Worm (Caenorhabditis elegans) whole organism, late embryonic: ENCODE data around the gene toca-2.

Experiments used
- C08G9.2 ChIP-seq: sonication (generic microtip); optimal IDR thresholded peaks from 2 replicates; lab custom pipeline; 2016; ENCODE audit warnings: mild to moderate bottlenecking, missing genetic modification characterization, moderate library complexity, missing compliant biosample characterization
- K02D7.2 ChIP-seq: sonication (generic microtip); optimal IDR thresholded peaks from 2 replicates; lab custom pipeline; 2017; ENCODE audit warnings: mild to moderate bottlenecking, missing genetic modification characterization, missing compliant biosample characterization
- K09A11.1 ChIP-seq: sonication (generic microtip); optimal IDR thresholded peaks from 2 replicates; lab custom pipeline; 2017; ENCODE audit warnings: antibody characterized with exemption, mild to moderate bottlenecking, missing genetic modification characterization, missing compliant biosample characterization; ENCODE audit not compliant: insufficient read depth
- Y22D7AL.16 ChIP-seq: sonication (generic microtip); optimal IDR thresholded peaks from 2 replicates; lab custom pipeline; 2016; ENCODE audit warnings: missing genetic modification characterization, missing compliant biosample characterization
- ama-1 ChIP-seq: fragments of 150-350 bp; optimal IDR thresholded peaks from 2 replicates; lab custom pipeline; 2014
- ceh-18 ChIP-seq: sonication (generic microtip); optimal IDR thresholded peaks from 2 replicates; lab custom pipeline; 2016; ENCODE audit warnings: missing genetic modification characterization, missing compliant biosample characterization
- ceh-19 ChIP-seq: fragments of 200-800 bp; sonication (Bioruptor generic); optimal IDR thresholded peaks from 2 replicates; lab custom pipeline; 2018; ENCODE audit warnings: mild to moderate bottlenecking, missing genetic modification characterization, missing compliant biosample characterization
- ceh-2 ChIP-seq: sonication (generic microtip); optimal IDR thresholded peaks from 2 replicates; lab custom pipeline; 2016; ENCODE audit warnings: missing genotype, missing genetic modification characterization, missing compliant biosample characterization
- ceh-31 ChIP-seq: sonication (generic microtip); optimal IDR thresholded peaks from 2 replicates; lab custom pipeline; 2016; ENCODE audit warnings: missing genetic modification characterization, missing compliant biosample characterization
- ceh-34 ChIP-seq: sonication (generic microtip); optimal IDR thresholded peaks from 2 replicates; lab custom pipeline; 2016; ENCODE audit warnings: mild to moderate bottlenecking, missing genetic modification characterization, missing compliant biosample characterization
- ceh-6 ChIP-seq: fragments of 200-800 bp; sonication (Bioruptor generic); optimal IDR thresholded peaks from 2 replicates; lab custom pipeline; 2018; ENCODE audit warnings: mild to moderate bottlenecking, missing genetic modification characterization, missing compliant biosample characterization
- ceh-9 ChIP-seq: sonication (generic microtip); optimal IDR thresholded peaks from 2 replicates; lab custom pipeline; 2016; ENCODE audit warnings: mild to moderate bottlenecking, missing genetic modification characterization, inconsistent platforms, missing compliant biosample characterization
- che-1 ChIP-seq: sonication (generic microtip); optimal IDR thresholded peaks from 2 replicates; lab custom pipeline; 2016; ENCODE audit warnings: mild to moderate bottlenecking, missing genetic modification characterization, missing compliant biosample characterization
- dmd-4 ChIP-seq: sonication (generic microtip); optimal IDR thresholded peaks from 2 replicates; lab custom pipeline; 2016; ENCODE audit warnings: borderline replicate concordance, missing genetic modification characterization, missing compliant biosample characterization
- dve-1 ChIP-seq: sonication (generic microtip); optimal IDR thresholded peaks from 2 replicates; lab custom pipeline; 2017; ENCODE audit warnings: antibody characterized with exemption, mild to moderate bottlenecking, missing genetic modification characterization, missing compliant biosample characterization
- ets-4 ChIP-seq: sonication (generic microtip); optimal IDR thresholded peaks from 2 replicates; lab custom pipeline; 2016; ENCODE audit warnings: missing genetic modification characterization, missing compliant biosample characterization
- fax-1 ChIP-seq: sonication (generic microtip); optimal IDR thresholded peaks from 2 replicates; lab custom pipeline; 2016; ENCODE audit warnings: missing genotype, missing genetic modification characterization, missing compliant biosample characterization
- fkh-6 ChIP-seq: sonication (generic microtip); optimal IDR thresholded peaks from 2 replicates; lab custom pipeline; 2016; ENCODE audit warnings: missing genetic modification characterization, missing compliant biosample characterization
- hlh-15 ChIP-seq: sonication (generic microtip); optimal IDR thresholded peaks from 2 replicates; lab custom pipeline; 2016; ENCODE audit warnings: missing genetic modification characterization, missing compliant biosample characterization
- hlh-30 ChIP-seq: sonication (generic microtip); optimal IDR thresholded peaks from 2 replicates; lab custom pipeline; 2017; ENCODE audit warnings: antibody characterized with exemption, missing genetic modification characterization, missing compliant biosample characterization; ENCODE audit not compliant: insufficient read depth
- hlh-6 ChIP-seq: sonication (generic microtip); optimal IDR thresholded peaks from 2 replicates; lab custom pipeline; 2016; ENCODE audit warnings: missing genotype, missing genetic modification characterization, missing compliant biosample characterization
- hlh-8 ChIP-seq: sonication (generic microtip); optimal IDR thresholded peaks from 2 replicates; lab custom pipeline; 2016; ENCODE audit warnings: missing genotype, missing genetic modification characterization, missing compliant biosample characterization
- lim-6 ChIP-seq: sonication (generic microtip); optimal IDR thresholded peaks from 2 replicates; lab custom pipeline; 2016; ENCODE audit warnings: missing genetic modification characterization, missing compliant biosample characterization
- lin-11 ChIP-seq: fragments of 200-800 bp; sonication (Bioruptor generic); optimal IDR thresholded peaks from 2 replicates; lab custom pipeline; 2018; ENCODE audit warnings: mild to moderate bottlenecking, missing genetic modification characterization, missing compliant biosample characterization
- madf-2 ChIP-seq: sonication (generic microtip); optimal IDR thresholded peaks from 2 replicates; lab custom pipeline; 2017; ENCODE audit warnings: missing genetic modification characterization, missing compliant biosample characterization
- mec-3 ChIP-seq: sonication (generic microtip); optimal IDR thresholded peaks from 2 replicates; lab custom pipeline; 2016; ENCODE audit warnings: borderline replicate concordance, missing genetic modification characterization, missing compliant biosample characterization
- nfya-1 ChIP-seq: sonication (generic microtip); optimal IDR thresholded peaks from 2 replicates; lab custom pipeline; 2017; ENCODE audit warnings: missing genetic modification characterization, mild to moderate bottlenecking, missing compliant biosample characterization, antibody characterized with exemption, moderate library complexity
- nhr-11 ChIP-seq: fragments of 150-350 bp; optimal IDR thresholded peaks from 2 replicates; lab custom pipeline; 2014; ENCODE audit warnings: missing biosample characterization, missing genetic modification characterization
- nhr-232 ChIP-seq: sonication (generic microtip); optimal IDR thresholded peaks from 2 replicates; lab custom pipeline; 2016; ENCODE audit warnings: missing genetic modification characterization, missing compliant biosample characterization
- npax-4 ChIP-seq: sonication (generic microtip); optimal IDR thresholded peaks from 2 replicates; lab custom pipeline; 2016; ENCODE audit warnings: missing genetic modification characterization, missing compliant biosample characterization
- odd-2 ChIP-seq: sonication (generic microtip); optimal IDR thresholded peaks from 2 replicates; lab custom pipeline; 2017; ENCODE audit warnings: antibody characterized with exemption, mild to moderate bottlenecking, missing genetic modification characterization, missing compliant biosample characterization
- pax-1 ChIP-seq: fragments of 150-350 bp; optimal IDR thresholded peaks from 2 replicates; lab custom pipeline; 2014; ENCODE audit warnings: missing biosample characterization, missing genetic modification characterization
- pha-2 ChIP-seq: sonication (generic microtip); optimal IDR thresholded peaks from 2 replicates; lab custom pipeline; 2017; ENCODE audit warnings: mild to moderate bottlenecking, missing genetic modification characterization, missing compliant biosample characterization
- pha-4 ChIP-seq: fragments of 150-350 bp; optimal IDR thresholded peaks from 2 replicates; lab custom pipeline; 2018; ENCODE audit warnings: missing biosample characterization, missing genetic modification reagents, missing genetic modification characterization
- pqm-1 ChIP-seq: sonication (generic microtip); optimal IDR thresholded peaks from 2 replicates; lab custom pipeline; 2016; ENCODE audit warnings: missing genetic modification characterization, missing compliant biosample characterization
- pros-1 ChIP-seq: fragments of 150-350 bp; optimal IDR thresholded peaks from 2 replicates; lab custom pipeline; 2014; ENCODE audit warnings: missing biosample characterization, missing genetic modification reagents, missing genetic modification characterization
- ref-2 ChIP-seq: sonication (generic microtip); optimal IDR thresholded peaks from 2 replicates; lab custom pipeline; 2016; ENCODE audit warnings: missing genetic modification characterization, missing compliant biosample characterization
- rnt-1 ChIP-seq: sonication (generic microtip); optimal IDR thresholded peaks from 2 replicates; lab custom pipeline; 2016; ENCODE audit warnings: missing genetic modification characterization, missing compliant biosample characterization
- sox-4 ChIP-seq: sonication (generic microtip); optimal IDR thresholded peaks from 2 replicates; lab custom pipeline; 2017; ENCODE audit warnings: mild to moderate bottlenecking, missing genetic modification characterization, inconsistent platforms, missing compliant biosample characterization
- tbx-2 ChIP-seq: sonication (generic microtip); optimal IDR thresholded peaks from 2 replicates; lab custom pipeline; 2016; ENCODE audit warnings: missing genetic modification characterization, missing compliant biosample characterization
- ttx-3 ChIP-seq: sonication (generic microtip); optimal IDR thresholded peaks from 2 replicates; lab custom pipeline; 2016; ENCODE audit warnings: missing genetic modification reagents, missing genetic modification characterization, missing compliant biosample characterization
- unc-3 ChIP-seq, 2 experiments: fragments of 200-800 bp in 1 of 2; sonication (Bioruptor generic) in 1 of 2; sonication (generic microtip) in 1 of 2; conservative IDR thresholded peaks in 1 of 2; optimal IDR thresholded peaks in 1 of 2; 2 replicates each; pipeline versions ENCODE4 v1.3.6 to Lab custom; 2016 to 2022; ENCODE audit warnings: missing compliant biosample characterization in 2 of 2, missing genetic modification characterization in 2 of 2, missing genetic modification reagents in 1 of 2
- unc-55 ChIP-seq: sonication (generic microtip); optimal IDR thresholded peaks from 2 replicates; lab custom pipeline; 2017; ENCODE audit warnings: missing biosample characterization, missing genetic modification reagents, missing genetic modification characterization
- zip-5 ChIP-seq: sonication (generic microtip); optimal IDR thresholded peaks from 2 replicates; lab custom pipeline; 2016; ENCODE audit warnings: missing genetic modification characterization, missing compliant biosample characterization

toca-2 gene

ce11 chrIII:13714950-13715349 lies 40.7 kb upstream of the toca-2 start:
- TF ChIP-seq hlh-15 = no peak
- no peak for TF ChIP-seq dve-1 (tag; lab: Kevin White, UChicago)
- TF ChIP-seq tbx-2 = no peak
- TF ChIP-seq pax-1 = no peak
- TF ChIP-seq ceh-9 (tag; lab: Kevin White, UChicago) = no peak
- TF ChIP-seq ref-2 (tag; lab: Kevin White, UChicago) = no peak
- TF ChIP-seq unc-3 (GFP tag; conservative IDR thresholded peaks at IDR 0.05; lab: Robert Waterston, UW) = no peak
- TF ChIP-seq unc-3 (tag; optimal IDR thresholded peaks at IDR 0.05; lab: Kevin White, UChicago) = no peak
- no peak for TF ChIP-seq hlh-6 (tag; lab: Kevin White, UChicago)
- no peak for TF ChIP-seq odd-2 (tag; lab: Kevin White, UChicago)
- TF ChIP-seq npax-4 (tag; lab: Kevin White, UChicago) = no peak
- no peak for TF ChIP-seq pqm-1 (tag; lab: Kevin White, UChicago)
- no peak for TF ChIP-seq fax-1 (tag; lab: Kevin White, UChicago)
- TF ChIP-seq zip-5 (tag; lab: Kevin White, UChicago) = no peak
- no peak for TF ChIP-seq hlh-8 (tag; lab: Kevin White, UChicago)
- TF ChIP-seq ceh-18 (tag; lab: Kevin White, UChicago) = no peak

ce11 chrIII:13716266-13716665 lies 39.4 kb upstream of the toca-2 start:
- TF ChIP-seq ceh-6 (GFP tag; lab: Kevin White, UChicago) (no peak), rnt-1 (tag; lab: Kevin White, UChicago) (no peak), K09A11.1 (tag; lab: Kevin White, UChicago) (no peak), nhr-11 (tag; lab: Kevin White, UChicago) (no peak), pha-2 (tag; lab: Kevin White, UChicago) (no peak), che-1 (no peak), lin-11 (no peak), dmd-4 (tag; lab: Kevin White, UChicago) (no peak), hlh-6 (tag; lab: Kevin White, UChicago) (no peak), pha-4 (no peak), nfya-1 (no peak), sox-4 (tag; lab: Kevin White, UChicago) (no peak), pros-1 (no peak), lim-6 (tag; lab: Kevin White, UChicago) (no peak), ama-1 (lab: Kevin White, UChicago) (no peak), nhr-232 (tag; lab: Kevin White, UChicago) (no peak), C08G9.2 (tag; lab: Kevin White, UChicago) (no peak), ceh-34 (no peak)

DNA sequence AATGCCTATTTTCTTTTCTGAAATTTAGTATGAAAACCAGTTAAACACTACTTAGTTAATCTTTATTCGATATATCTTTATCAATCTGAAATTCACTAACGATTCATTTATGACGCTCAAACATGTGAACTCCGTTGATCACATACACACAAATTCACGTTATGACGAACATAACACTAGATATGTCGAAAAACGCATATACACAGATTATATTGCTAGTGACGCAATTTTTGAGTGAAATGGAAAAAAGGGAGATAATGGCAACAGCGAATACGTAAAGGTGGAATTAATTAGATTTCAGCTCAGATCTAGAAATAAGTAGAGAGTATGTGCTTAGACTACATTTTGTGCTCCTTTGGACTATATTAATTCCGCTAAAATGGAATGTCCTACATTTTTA lies 38.9 kb upstream of the toca-2 start:
- TF ChIP-seq fkh-6 (no peak), K02D7.2 (tag; lab: Kevin White, UChicago) (no peak), ttx-3 (tag; lab: Kevin White, UChicago) (no peak), nhr-232 (tag; lab: Kevin White, UChicago) (no peak), nhr-11 (tag; lab: Kevin White, UChicago) (no peak), ets-4 (tag; lab: Kevin White, UChicago) (no peak), pqm-1 (tag; lab: Kevin White, UChicago) (no peak), dmd-4 (tag; lab: Kevin White, UChicago) (no peak), mec-3 (tag; lab: Kevin White, UChicago) (no peak)

DNA sequence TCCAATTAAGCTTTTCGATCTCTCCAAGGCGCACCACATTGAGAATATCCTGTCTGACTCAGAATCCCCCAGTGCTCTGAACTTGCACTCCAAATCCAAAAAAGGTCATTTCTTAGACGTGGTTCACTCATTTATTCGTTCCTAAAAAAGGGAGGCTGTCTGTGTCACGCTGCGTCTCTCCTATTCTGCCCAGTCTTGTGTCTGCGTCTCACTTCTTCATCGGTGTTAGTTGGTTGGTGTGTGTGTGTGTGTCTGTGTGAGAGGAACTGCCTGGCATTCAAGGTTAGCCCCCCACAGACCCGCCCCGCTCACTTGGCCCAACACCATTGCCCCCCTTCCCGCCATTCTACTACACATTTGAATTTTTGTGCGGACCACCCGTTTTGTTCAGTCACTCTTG lies 38.2 kb upstream of the toca-2 start:
- TF ChIP-seq rnt-1 (tag; lab: Kevin White, UChicago) = no peak
- peak; percentile 14 for TF ChIP-seq ama-1 (lab: Kevin White, UChicago)
- TF ChIP-seq pros-1 = peak; percentile 23
- no peak for TF ChIP-seq ceh-2 (tag; lab: Kevin White, UChicago)
- TF ChIP-seq Y22D7AL.16 = no peak
- peak; percentile 34 for TF ChIP-seq unc-55 (GFP tag; lab: Kevin White, UChicago)
- peak; percentile 54 for TF ChIP-seq hlh-30 (tag; lab: Kevin White, UChicago)
- TF ChIP-seq pqm-1 (tag; lab: Kevin White, UChicago) = no peak
- TF ChIP-seq nfya-1 = peak; percentile 73
- peak; percentile 58 for TF ChIP-seq ceh-19 (GFP tag; lab: Kevin White, UChicago)
- TF ChIP-seq dve-1 (tag; lab: Kevin White, UChicago) = peak; percentile 1
- peak; percentile 33 for TF ChIP-seq ceh-31
- peak; percentile 33 for TF ChIP-seq tbx-2
- no peak for TF ChIP-seq dmd-4 (tag; lab: Kevin White, UChicago)
- peak; percentile 2 for TF ChIP-seq madf-2 (tag; lab: Kevin White, UChicago)
